Worm (Caenorhabditis elegans): ENCODE data around the gene mua-3.

ce11 chrIII:10149910-10150309, 10.6 kb upstream of the mua-3 start:
- TF ChIP-seq hmbx-1 (tag; optimal IDR thresholded peaks at IDR 0.05) (no peak), sea-1 (GFP tag; conservative IDR thresholded peaks at IDR 0.05) (no peak), flt-1 (GFP tag; IDR thresholded peaks at IDR 0.05) (no peak), tra-4 (tag; optimal IDR thresholded peaks at IDR 0.05) (no peak), ama-1 (optimal IDR thresholded peaks at IDR 0.05) (no peak), aly-1 (tag; optimal IDR thresholded peaks at IDR 0.05) (no peak), ceh-36 (tag; optimal IDR thresholded peaks at IDR 0.05) (no peak), ceh-13 (GFP tag; optimal IDR thresholded peaks at IDR 0.05) (no peak), tbx-11 (GFP tag; IDR thresholded peaks at IDR 0.05) (no peak), B0310.2 (tag; optimal IDR thresholded peaks at IDR 0.05) (no peak), F13C5.2 (tag; optimal IDR thresholded peaks at IDR 0.05) (no peak), ets-7 (tag; optimal IDR thresholded peaks at IDR 0.05) (no peak), pes-1 (GFP tag; IDR thresholded peaks at IDR 0.05) (no peak), tbx-37 (GFP tag; conservative IDR thresholded peaks at IDR 0.05) (no peak)
